Worm (Caenorhabditis elegans): ENCODE measurements around the gene Y41E3.19.

The Y41E3.19 gene

DNA sequence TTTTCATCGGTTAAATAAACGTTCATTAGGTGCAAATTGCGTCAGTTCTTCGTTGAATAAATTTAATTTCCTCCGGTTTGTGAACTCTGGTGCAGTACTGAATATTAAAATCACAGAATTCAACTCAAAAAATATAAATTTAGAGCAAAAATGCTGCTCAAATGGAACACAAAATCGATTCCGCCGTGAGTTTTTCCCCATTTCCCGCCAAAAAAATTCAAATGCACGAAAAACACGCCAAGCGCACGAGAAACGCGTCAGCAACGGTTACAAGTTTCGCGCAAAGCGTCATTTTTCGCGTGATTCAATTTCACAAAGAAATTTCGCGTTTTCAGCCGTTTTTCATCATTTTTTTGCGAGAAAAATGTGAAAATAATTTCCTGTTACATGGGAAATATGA, 16.5 kb upstream of the Y41E3.19 start, which contains the start of gene hrpu-1 (continued):
- TF ChIP-seq ztf-11 (tag; optimal IDR thresholded peaks at IDR 0.05) (no peak), T20F7.1 (GFP tag; optimal IDR thresholded peaks at IDR 0.05) (no peak), daf-19 (GFP tag; conservative IDR thresholded peaks at IDR 0.05) (no peak), R02D3.7 (tag; optimal IDR thresholded peaks at IDR 0.05) (no peak), ceh-44 (GFP tag; IDR thresholded peaks at IDR 0.05) (no peak), Y75B8A.6 (GFP tag; IDR thresholded peaks at IDR 0.05) (no peak), lin-1 (GFP tag; IDR thresholded peaks at IDR 0.05) (no peak), mes-2 (tag; optimal IDR thresholded peaks at IDR 0.05; ENCODE audit: poor library complexity, severe bottlenecking) (peak; percentile 86), lim-7 (GFP tag; IDR thresholded peaks at IDR 0.05) (no peak), zag-1 (tag; optimal IDR thresholded peaks at IDR 0.05) (no peak), dve-1 (tag; optimal IDR thresholded peaks at IDR 0.05; ENCODE audit: insufficient read depth) (peak; percentile 91), F49E8.2 (tag; optimal IDR thresholded peaks at IDR 0.05; ENCODE audit: borderline replicate concordance) (peak; percentile 81), dpl-1 (GFP tag; optimal IDR thresholded peaks at IDR 0.05) (peak; percentile 95), jun-1 (tag; optimal IDR thresholded peaks at IDR 0.05) (peak; percentile 50), F10B5.3 (tag; optimal IDR thresholded peaks at IDR 0.05) (no peak), sdz-12 (GFP tag; optimal IDR thresholded peaks at IDR 0.05) (no peak), nhr-28 (tag; optimal IDR thresholded peaks at IDR 0.05) (peak; percentile 55), zip-11 (GFP tag; IDR thresholded peaks at IDR 0.05) (no peak), lin-29 (GFP tag; IDR thresholded peaks at IDR 0.05) (no peak), D1046.2 (GFP tag; IDR thresholded peaks at IDR 0.05) (no peak), Y48G9A.11 (GFP tag; IDR thresholded peaks at IDR 0.05) (peak; percentile 71), php-3 (GFP tag; IDR thresholded peaks at IDR 0.05) (no peak), nhr-6 (tag; optimal IDR thresholded peaks at IDR 0.05) (peak; percentile 90), nhr-10 (tag; optimal IDR thresholded peaks at IDR 0.05) (no peak), ZK337.2 (GFP tag; IDR thresholded peaks at IDR 0.05) (no peak), lin-39 (tag; optimal IDR thresholded peaks at IDR 0.05) (no peak), cey-2 (tag; optimal IDR thresholded peaks at IDR 0.05; ENCODE audit: borderline replicate concordance, insufficient read depth) (no peak), mxl-2 (GFP tag; conservative IDR thresholded peaks at IDR 0.05) (no peak), hlh-11 (tag; optimal IDR thresholded peaks at IDR 0.05) (peak; percentile 64), zip-2 (tag; optimal IDR thresholded peaks at IDR 0.05) (no peak), daf-16 (GFP tag; optimal IDR thresholded peaks at IDR 0.05) (peak in 1 of 2 experiments; percentile 13), daf-16 (tag; optimal IDR thresholded peaks at IDR 0.05) (peak; percentile 34), ceh-28 (tag; optimal IDR thresholded peaks at IDR 0.05) (no peak), dmd-8 (GFP tag; IDR thresholded peaks at IDR 0.05) (no peak), fos-1 (tag; optimal IDR thresholded peaks at IDR 0.05) (no peak), madf-5 (GFP tag; IDR thresholded peaks at IDR 0.05) (no peak), ceh-82 (tag; optimal IDR thresholded peaks at IDR 0.05) (no peak), tra-1 (GFP tag; IDR thresholded peaks at IDR 0.05) (no peak), egl-43 (GFP tag; IDR thresholded peaks at IDR 0.05) (no peak), aha-1 (tag) (peak; percentile 97), zfp-2 (tag; optimal IDR thresholded peaks at IDR 0.05) (no peak), dmd-6 (GFP tag; IDR thresholded peaks at IDR 0.05) (peak; percentile 62), ceh-62 (tag; optimal IDR thresholded peaks at IDR 0.05) (no peak), zfp-3 (GFP tag; conservative IDR thresholded peaks at IDR 0.05) (peak; percentile 75; the same call in 1 of the 2 replicates), lin-13 (GFP tag; optimal IDR thresholded peaks at IDR 0.05) (peak; percentile 48), nhr-25 (tag; optimal IDR thresholded peaks at IDR 0.05; ENCODE audit: borderline replicate concordance, insufficient read depth) (no peak), duxl-1 (tag; optimal IDR thresholded peaks at IDR 0.05; ENCODE audit: poor library complexity) (no peak), lir-3 (tag; optimal IDR thresholded peaks at IDR 0.05) (no peak), ztf-7 (tag; optimal IDR thresholded peaks at IDR 0.05) (peak; percentile 90), attf-4 (tag; optimal IDR thresholded peaks at IDR 0.05) (no peak), egl-27 (tag; optimal IDR thresholded peaks at IDR 0.05) (no peak), spr-1 (tag; optimal IDR thresholded peaks at IDR 0.05) (no peak), Y105C5A.15 (GFP tag; IDR thresholded peaks at IDR 0.05) (no peak)

Measured in whole organism, L4 larva.